Fruit fly (Drosophila melanogaster): Measurements from ENCODE around the gene Sgs8.
A peak's percentile ranks its signal among the peaks of the same experiment; 100 is the strongest.

Sgs8 gene

dm6 chr3L:11487327-11487973 is 21.7 kb downstream of the Sgs8 start, which contains the start of gene chrb (continued):
- TF ChIP-seq CG1233 (GFP tag; optimal IDR thresholded peaks at IDR 0.05) (peak; percentile 25), Mad (GFP tag; optimal IDR thresholded peaks at IDR 0.05) (no peak), gt (GFP tag; IDR thresholded peaks at IDR 0.05) (no peak), slou (GFP tag; optimal IDR thresholded peaks at IDR 0.05) (no peak), CG2202 (tag; optimal IDR thresholded peaks at IDR 0.05) (peak; percentile 30), phol (tag; optimal IDR thresholded peaks at IDR 0.05) (no peak), Hsf (GFP tag; optimal IDR thresholded peaks at IDR 0.05) (peak; percentile 14), CG1024 (GFP tag; IDR thresholded peaks at IDR 0.05) (0 out of 2 replicates have a peak, but pooled peaks have one; percentile 30), CG10543 (GFP tag; optimal IDR thresholded peaks at IDR 0.05) (peak; percentile 74), usp (GFP tag; optimal IDR thresholded peaks at IDR 0.05) (no peak), vvl (GFP tag; IDR thresholded peaks at IDR 0.05) (peak; percentile 85), aop (GFP tag; IDR thresholded peaks at IDR 0.05) (no peak), CG8765 (GFP tag; IDR thresholded peaks at IDR 0.05) (no peak), CG18764 (GFP tag; optimal IDR thresholded peaks at IDR 0.05) (no peak), CG13123 (GFP tag; optimal IDR thresholded peaks at IDR 0.05) (no peak), Pdp1 (GFP tag; optimal IDR thresholded peaks at IDR 0.05) (peak in 1 of 2 experiments; percentile 52), Dip3 (GFP tag; optimal IDR thresholded peaks at IDR 0.05) (no peak), CG34376 (GFP tag; optimal IDR thresholded peaks at IDR 0.05) (peak; percentile 84), fd64A (GFP tag; optimal IDR thresholded peaks at IDR 0.05) (peak; percentile 61), Xbp1 (GFP tag; optimal IDR thresholded peaks at IDR 0.05) (peak; percentile 15), E2f2 (GFP tag; IDR thresholded peaks at IDR 0.05) (peak; percentile 23; the same call in 1 of the 2 replicates), Ptx1 (GFP tag; IDR thresholded peaks at IDR 0.05) (peak; percentile 23; the same call in 1 of the 2 replicates), ash1 (GFP tag; optimal IDR thresholded peaks at IDR 0.05) (peak; percentile 85), pzg (GFP tag; optimal IDR thresholded peaks at IDR 0.05) (no peak), BEAF-32 (GFP tag; optimal IDR thresholded peaks at IDR 0.05) (no peak), maf-S (GFP tag; optimal IDR thresholded peaks at IDR 0.05) (peak; percentile 26), CG12659 (GFP tag; optimal IDR thresholded peaks at IDR 0.05) (peak; percentile 41), Hmx (GFP tag; optimal IDR thresholded peaks at IDR 0.05) (no peak), ftz-f1 (GFP tag; optimal IDR thresholded peaks at IDR 0.05) (peak; percentile 88), toy (GFP tag; IDR thresholded peaks at IDR 0.05) (no peak), cato (GFP tag; optimal IDR thresholded peaks at IDR 0.05; ENCODE audit: borderline replicate concordance) (no peak), Lim3 (GFP tag; IDR thresholded peaks at IDR 0.05) (no peak), CG11504 (tag; optimal IDR thresholded peaks at IDR 0.05) (peak; percentile 60), ranshi (GFP tag; IDR thresholded peaks at IDR 0.05) (peak; percentile 37; the same call in 1 of the 2 replicates), cad (GFP tag; optimal IDR thresholded peaks at IDR 0.05) (peak; percentile 41), CG10267 (tag; optimal IDR thresholded peaks at IDR 0.05) (peak; percentile 30), Atf-2 (GFP tag; optimal IDR thresholded peaks at IDR 0.05) (peak; percentile 26), CG31388 (GFP tag; optimal IDR thresholded peaks at IDR 0.05) (no peak), Nf-YC (tag; optimal IDR thresholded peaks at IDR 0.05) (peak; percentile 66), tx (GFP tag; optimal IDR thresholded peaks at IDR 0.05) (no peak), Antp (GFP tag; optimal IDR thresholded peaks at IDR 0.05) (peak; percentile 58), CG8478 (optimal IDR thresholded peaks at IDR 0.05) (no peak), tap (tag; optimal IDR thresholded peaks at IDR 0.05) (no peak), Hmr (GFP tag; optimal IDR thresholded peaks at IDR 0.05) (peak; percentile 54), CG9727 (GFP tag; optimal IDR thresholded peaks at IDR 0.05) (peak; percentile 50), dan (GFP tag; IDR thresholded peaks at IDR 0.05) (no peak), Atf6 (GFP tag; IDR thresholded peaks at IDR 0.05) (peak; percentile 29), Dad (GFP tag; optimal IDR thresholded peaks at IDR 0.05) (peak; percentile 36), HLHmδ (GFP tag; optimal IDR thresholded peaks at IDR 0.05) (no peak), Bteb2 (GFP tag; optimal IDR thresholded peaks at IDR 0.05) (no peak), bbx (GFP tag; IDR thresholded peaks at IDR 0.05; ENCODE audit: partially characterized antibody) (peak; percentile 80)
